Fruit fly (Drosophila melanogaster): ENCODE measurements around the gene alphaTub85E.

The alphaTub85E gene

DNA sequence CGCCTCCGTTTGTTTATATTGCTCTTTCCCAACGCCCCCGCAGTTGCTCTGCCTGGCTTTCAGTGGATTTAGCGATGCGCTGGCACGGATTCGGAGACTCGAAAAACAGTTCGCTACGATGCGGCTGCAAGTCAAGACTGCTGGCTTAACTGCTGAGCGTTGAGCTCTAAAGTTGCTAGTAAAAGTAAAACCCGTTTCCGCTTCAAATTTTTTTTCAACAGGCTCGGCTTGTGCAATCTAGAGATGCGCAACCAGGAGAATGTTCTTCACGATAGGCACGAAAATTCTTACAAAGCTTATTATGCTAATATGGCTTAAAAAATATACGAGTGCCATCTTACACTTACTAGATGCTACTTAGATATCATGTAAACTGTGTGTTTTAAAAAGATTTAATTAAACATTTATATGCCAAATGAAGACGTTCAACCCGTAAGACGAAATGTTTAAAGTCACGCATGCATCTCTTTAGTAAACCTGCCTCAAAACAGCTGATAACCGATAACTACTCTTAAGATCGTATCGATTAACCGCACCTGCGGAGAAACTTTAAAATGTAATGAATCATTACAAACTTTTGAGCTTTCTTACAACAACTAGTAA lies 14.3 kb upstream of the alphaTub85E start, which contains the start of gene CG12948 (continued):
- peak; percentile 87; the same call in 2 of the 3 replicates for TF ChIP-seq knrl (GFP tag; IDR thresholded peaks at IDR 0.05; ENCODE audit: partially characterized antibody)
- peak; percentile 65 for TF ChIP-seq nom (GFP tag; optimal IDR thresholded peaks at IDR 0.05)
- TF ChIP-seq CG8478 (optimal IDR thresholded peaks at IDR 0.05) = no peak
- no peak for TF ChIP-seq bab2 (GFP tag; optimal IDR thresholded peaks at IDR 0.05)
- no peak for TF ChIP-seq unpg (GFP tag; optimal IDR thresholded peaks at IDR 0.05)
- no peak for TF ChIP-seq B-H1 (GFP tag; IDR thresholded peaks at IDR 0.05)
- TF ChIP-seq sd (tag; optimal IDR thresholded peaks at IDR 0.05) = no peak
- TF ChIP-seq CG10462 (GFP tag; optimal IDR thresholded peaks at IDR 0.05) = no peak
- TF ChIP-seq CG8388 (GFP tag; optimal IDR thresholded peaks at IDR 0.05) = peak; percentile 31
- no peak for TF ChIP-seq abd-A (tag; optimal IDR thresholded peaks at IDR 0.05)
- no peak for TF ChIP-seq br (optimal IDR thresholded peaks at IDR 0.05)
- TF ChIP-seq z (GFP tag; IDR thresholded peaks at IDR 0.05) = no peak
- TF ChIP-seq CG9215 (GFP tag; IDR thresholded peaks at IDR 0.05) = 0 out of 2 replicates have a peak, but pooled peaks have one; percentile 44
- TF ChIP-seq her (GFP tag; optimal IDR thresholded peaks at IDR 0.05) = peak; percentile 41
- no peak for TF ChIP-seq CG17612 (GFP tag; IDR thresholded peaks at IDR 0.05)
- peak; percentile 90 for TF ChIP-seq sens (GFP tag)
- TF ChIP-seq CG10959 (GFP tag; IDR thresholded peaks at IDR 0.05) = no peak
- TF ChIP-seq jigr1 (GFP tag; IDR thresholded peaks at IDR 0.05) = no peak
- TF ChIP-seq dan (GFP tag; IDR thresholded peaks at IDR 0.05) = no peak
- TF ChIP-seq tll (GFP tag; optimal IDR thresholded peaks at IDR 0.05) = no peak
- TF ChIP-seq Eip74EF (GFP tag; optimal IDR thresholded peaks at IDR 0.05) = no peak
- TF ChIP-seq CG2120 (GFP tag; optimal IDR thresholded peaks at IDR 0.05) = peak; percentile 77
- TF ChIP-seq ro (GFP tag; IDR thresholded peaks at IDR 0.05) = no peak
- TF ChIP-seq CG7839 (tag; optimal IDR thresholded peaks at IDR 0.05) = no peak
- TF ChIP-seq Optix (GFP tag; IDR thresholded peaks at IDR 0.05) = no peak
- peak; percentile 42 for TF ChIP-seq esg (GFP tag; conservative IDR thresholded peaks at IDR 0.05)
- TF ChIP-seq CG4328 (GFP tag; optimal IDR thresholded peaks at IDR 0.05) = no peak
- TF ChIP-seq repo (GFP tag; optimal IDR thresholded peaks at IDR 0.05) = no peak
- no peak for TF ChIP-seq D19A (tag; optimal IDR thresholded peaks at IDR 0.05)
- TF ChIP-seq lilli (GFP tag; optimal IDR thresholded peaks at IDR 0.05) = peak; percentile 72
- TF ChIP-seq nau (GFP tag; optimal IDR thresholded peaks at IDR 0.05) = no peak
- TF ChIP-seq Aef1 (GFP tag; IDR thresholded peaks at IDR 0.05) = no peak
- TF ChIP-seq Awh (GFP tag; IDR thresholded peaks at IDR 0.05) = no peak
- no peak for TF ChIP-seq CG2889 (GFP tag; IDR thresholded peaks at IDR 0.05)
- TF ChIP-seq CG10979 (tag; optimal IDR thresholded peaks at IDR 0.05) = peak; percentile 35
- TF ChIP-seq tap (tag; optimal IDR thresholded peaks at IDR 0.05) = no peak
- peak; percentile 44 for TF ChIP-seq CG12659 (GFP tag; optimal IDR thresholded peaks at IDR 0.05)
- no peak for TF ChIP-seq Hr78 (GFP tag; optimal IDR thresholded peaks at IDR 0.05)
- no peak for TF ChIP-seq CG31224 (GFP tag; IDR thresholded peaks at IDR 0.05)
- TF ChIP-seq CG17361 (GFP tag; IDR thresholded peaks at IDR 0.05) = no peak; the same call in 1 of the 3 replicates
- peak; percentile 55 for TF ChIP-seq Fer2 (tag; optimal IDR thresholded peaks at IDR 0.05)
- no peak for TF ChIP-seq CG15269 (tag; optimal IDR thresholded peaks at IDR 0.05)
- TF ChIP-seq tio (GFP tag; optimal IDR thresholded peaks at IDR 0.05) = no peak
- TF ChIP-seq prd (optimal IDR thresholded peaks at IDR 0.05) = no peak
- TF ChIP-seq prd (GFP tag; IDR thresholded peaks at IDR 0.05) = peak; percentile 34; the same call in 1 of the 3 replicates
- no peak for TF ChIP-seq CG11695 (GFP tag; IDR thresholded peaks at IDR 0.05)
- peak; percentile 32 for TF ChIP-seq BtbVII (GFP tag; optimal IDR thresholded peaks at IDR 0.05)
- TF ChIP-seq CG6175 (GFP tag; IDR thresholded peaks at IDR 0.05) = no peak
- TF ChIP-seq YL-1 (GFP tag; optimal IDR thresholded peaks at IDR 0.05) = peak; percentile 45
- TF ChIP-seq kah (GFP tag; optimal IDR thresholded peaks at IDR 0.05) = no peak
- peak; percentile 18; the same call in 1 of the 2 replicates for TF ChIP-seq CG11247 (GFP tag; IDR thresholded peaks at IDR 0.05)

Data from whole organism, embryonic.